Worm (Caenorhabditis elegans): ENCODE measurements around the gene F15G9.2.

DNA sequence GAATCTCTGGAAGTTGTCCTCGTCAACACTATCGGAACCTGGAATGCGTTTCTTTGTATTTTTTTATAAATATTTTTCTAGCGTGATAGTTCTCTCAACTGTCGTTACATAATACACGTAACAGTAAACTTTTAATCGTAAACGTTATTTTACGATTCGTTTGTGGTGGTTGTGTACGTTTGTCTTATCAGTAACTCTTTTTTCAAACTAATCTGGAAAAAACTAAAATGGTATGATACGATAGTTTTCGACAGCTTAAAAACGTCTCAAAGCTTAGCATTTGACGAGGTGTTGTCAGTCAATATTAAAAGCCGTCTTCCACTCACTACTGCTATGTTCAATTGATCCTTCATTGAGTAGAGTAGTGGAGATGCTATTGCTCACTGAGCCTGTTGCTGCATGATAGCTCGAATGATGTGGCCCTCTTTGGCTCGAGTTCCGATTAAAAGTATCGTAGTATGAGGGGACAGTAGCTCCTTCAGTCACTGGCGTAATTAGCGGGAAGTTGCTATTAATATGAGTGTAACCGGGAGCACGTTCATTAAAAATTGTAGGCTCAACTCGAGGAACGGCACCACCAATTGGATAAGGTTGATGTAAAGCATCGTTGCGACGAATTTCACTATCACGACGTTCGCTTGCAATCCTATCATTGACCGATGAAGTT, 36.6 kb downstream of the F15G9.2 start:
- TF ChIP-seq snpc-4 (tag; optimal IDR thresholded peaks at IDR 0.05) (no peak), ztf-4 (tag; optimal IDR thresholded peaks at IDR 0.05) (no peak)

Data from whole organism, L1 larva.